Fruit fly (Drosophila melanogaster) whole organism, wandering third instar larva: Measurements from ENCODE around the gene COX6B.

Source experiments
- CG32264 ChIP-seq: fragments of 200-800 bp; sonication (Bioruptor generic); optimal IDR thresholded peaks from 2 replicates; lab custom pipeline; 2016; ENCODE audit warnings: missing biosample characterization, missing genetic modification characterization
- CG9705 ChIP-seq: fragments of 200-800 bp; sonication (Bioruptor generic); optimal IDR thresholded peaks from 2 replicates; lab custom pipeline; 2018; ENCODE audit warnings: missing biosample characterization, mild to moderate bottlenecking, missing genetic modification characterization
- CrebA ChIP-seq: fragments of 200-800 bp; sonication (Bioruptor generic); optimal IDR thresholded peaks from 2 replicates; lab custom pipeline; 2016; ENCODE audit warnings: missing biosample characterization, mild to moderate bottlenecking, missing genetic modification characterization, borderline replicate concordance
- Dfd ChIP-seq: fragments of >200 bp; optimal IDR thresholded peaks from 2 replicates; lab custom pipeline; 2017; ENCODE audit warnings: missing biosample characterization, missing genetic modification characterization
- Dif ChIP-seq: fragments of 200-275, 200-300 bp; sonication (Bioruptor generic); optimal IDR thresholded peaks from 2 replicates; lab custom pipeline; 2018; ENCODE audit warnings: missing biosample characterization, missing genetic modification characterization; ENCODE audit not compliant: partially characterized antibody
- Hnf4 ChIP-seq: fragments of 200-800 bp; sonication (Bioruptor generic); optimal IDR thresholded peaks from 2 replicates; lab custom pipeline; 2016; ENCODE audit warnings: missing biosample characterization, mild to moderate bottlenecking, missing genetic modification characterization
- Hr78 ChIP-seq: fragments of >200 bp; optimal IDR thresholded peaks from 2 replicates; lab custom pipeline; 2017; ENCODE audit warnings: missing biosample characterization, missing genetic modification characterization
- Hr83 ChIP-seq: fragments of 200-300 bp; sonication (Bioruptor generic); optimal IDR thresholded peaks from 2 replicates; lab custom pipeline; 2016; ENCODE audit warnings: missing biosample characterization, mild to moderate bottlenecking, missing genetic modification characterization, moderate library complexity; ENCODE audit not compliant: poor library complexity, severe bottlenecking
- Jra ChIP-seq: sonication (Bioruptor generic); optimal IDR thresholded peaks from 2 replicates; lab custom pipeline; 2016; ENCODE audit warnings: missing biosample characterization, missing genetic modification characterization
- Mio ChIP-seq: sonication (Bioruptor generic); optimal IDR thresholded peaks from 2 replicates; lab custom pipeline; 2016; ENCODE audit warnings: missing biosample characterization, missing genetic modification characterization
- Myc ChIP-seq: fragments of >200 bp; optimal IDR thresholded peaks from 2 replicates; lab custom pipeline; 2017
- N ChIP-seq: fragments of >200 bp; optimal IDR thresholded peaks from 2 replicates; lab custom pipeline; 2018; ENCODE audit warnings: missing biosample characterization, missing external identifiers, missing genetic modification characterization
- OdsH ChIP-seq: fragments of 200-800 bp; sonication (Bioruptor generic); optimal IDR thresholded peaks from 2 replicates; lab custom pipeline; 2016; ENCODE audit warnings: missing biosample characterization, mild to moderate bottlenecking, missing genetic modification characterization
- Rel ChIP-seq, 2 experiments: fragments of 200-800 bp; sonication (Bioruptor generic) in 1 of 2; optimal IDR thresholded peaks; 2 replicates in 1 of 2; 3 replicates in 1 of 2; lab custom pipeline; 2016 to 2019; ENCODE audit warnings: mild to moderate bottlenecking in 2 of 2, missing biosample characterization in 2 of 2, missing genetic modification characterization in 2 of 2, moderate library complexity in 1 of 2
- br ChIP-seq: fragments of 200-800 bp; sonication (Bioruptor generic); optimal IDR thresholded peaks from 2 replicates; lab custom pipeline; 2016; ENCODE audit warnings: missing biosample characterization, missing genetic modification characterization
- brk ChIP-seq: fragments of 200-800 bp; sonication (Bioruptor generic); optimal IDR thresholded peaks from 2 replicates; lab custom pipeline; 2016; ENCODE audit warnings: missing biosample characterization, mild to moderate bottlenecking, missing genetic modification characterization
- dl ChIP-seq, 2 experiments: fragments of 175-275, 200-275 bp in 1 of 2; fragments of 200-275 bp in 1 of 2; sonication (Bioruptor generic); optimal IDR thresholded peaks; lab custom pipeline; 2018; ENCODE audit warnings: mild to moderate bottlenecking in 2 of 2, missing biosample characterization in 2 of 2, missing genetic modification characterization in 2 of 2, moderate library complexity in 2 of 2; ENCODE audit not compliant: partially characterized antibody in 2 of 2, insufficient read depth in 1 of 2
- dmrt93B ChIP-seq: fragments of 200-800 bp; sonication (Bioruptor generic); optimal IDR thresholded peaks from 2 replicates; lab custom pipeline; 2018; ENCODE audit warnings: missing biosample characterization, mild to moderate bottlenecking, missing genetic modification characterization
- dsf ChIP-seq: sonication (Bioruptor generic); optimal IDR thresholded peaks from 2 replicates; lab custom pipeline; 2016; ENCODE audit warnings: missing biosample characterization, missing genetic modification characterization, borderline replicate concordance
- ey ChIP-seq: fragments of 200-800 bp; sonication (Bioruptor generic); optimal IDR thresholded peaks from 2 replicates; lab custom pipeline; 2016; ENCODE audit warnings: missing biosample characterization, missing genetic modification characterization
- foxo ChIP-seq, 2 experiments: fragments of 200-800 bp; sonication (Bioruptor generic); optimal IDR thresholded peaks; 2 replicates in 1 of 2; 3 replicates in 1 of 2; lab custom pipeline; 2016 to 2017; ENCODE audit warnings: missing biosample characterization in 2 of 2, missing genetic modification characterization in 2 of 2
- h ChIP-seq: fragments of 200-800 bp; sonication (Bioruptor generic); optimal IDR thresholded peaks from 3 replicates; lab custom pipeline; 2016; ENCODE audit warnings: missing biosample characterization, mild to moderate bottlenecking, missing genetic modification characterization
- jim ChIP-seq: fragments of 175-275, 200-325 bp; sonication (Bioruptor generic); optimal IDR thresholded peaks from 2 replicates; lab custom pipeline; 2016; ENCODE audit warnings: missing biosample characterization, mild to moderate bottlenecking, missing genetic modification characterization
- lola ChIP-seq: fragments of >200 bp; optimal IDR thresholded peaks from 2 replicates; lab custom pipeline; 2017; ENCODE audit warnings: missing biosample characterization, missing genetic modification characterization
- pan ChIP-seq: fragments of >200 bp; optimal IDR thresholded peaks from 2 replicates; lab custom pipeline; 2017
- psq ChIP-seq: fragments of 200-800 bp; sonication (Bioruptor generic); optimal IDR thresholded peaks from 3 replicates; lab custom pipeline; 2017; ENCODE audit warnings: missing biosample characterization, mild to moderate bottlenecking, missing genetic modification characterization, moderate library complexity
- rgr ChIP-seq: fragments of 200-800 bp; sonication (Bioruptor generic); optimal IDR thresholded peaks from 3 replicates; lab custom pipeline; 2016; ENCODE audit warnings: missing biosample characterization, mild to moderate bottlenecking, missing genetic modification characterization
- tai ChIP-seq: sonication (Bioruptor generic); optimal IDR thresholded peaks from 2 replicates; lab custom pipeline; 2016; ENCODE audit warnings: missing biosample characterization, missing genetic modification characterization
- usp ChIP-seq: fragments of >200 bp; optimal IDR thresholded peaks from 2 replicates; lab custom pipeline; 2017; ENCODE audit warnings: missing biosample characterization, missing genetic modification characterization

COX6B gene

DNA sequence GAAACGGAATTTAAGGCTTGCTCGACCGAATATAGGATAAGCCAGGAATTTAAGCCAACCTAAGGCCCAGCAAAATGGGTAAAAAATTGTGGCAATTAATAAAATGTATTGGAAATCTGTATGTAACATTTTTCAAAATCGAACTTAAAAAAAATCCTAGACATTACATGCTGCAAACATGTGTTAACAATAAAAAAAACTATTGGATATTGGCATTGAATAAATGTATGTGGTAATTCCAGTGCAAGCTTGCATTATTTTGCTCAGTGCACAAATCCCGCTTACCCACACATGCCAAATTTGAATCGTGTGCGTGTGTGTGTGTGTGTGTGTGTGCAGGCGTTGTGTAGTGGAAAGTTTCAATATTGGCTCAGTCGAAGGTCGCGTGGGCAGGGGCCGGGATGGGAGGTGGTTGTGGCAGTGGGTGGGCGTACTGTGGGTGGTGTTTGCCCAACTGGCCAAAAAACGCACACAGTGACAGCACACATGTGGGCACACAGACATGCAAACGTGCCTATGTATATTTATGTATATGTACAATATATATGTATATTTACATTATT, 19.4 kb upstream of the COX6B start (continued):
- peak in 1 of 2 experiments; percentile 24 for TF ChIP-seq foxo (GFP tag; optimal IDR thresholded peaks at IDR 0.05; lab: Kevin White, UChicago)
- no peak for TF ChIP-seq Dfd (GFP tag; lab: Kevin White, UChicago)
- TF ChIP-seq CG32264 (GFP tag; lab: Kevin White, UChicago): no peak
- TF ChIP-seq CrebA: no peak
- peak; percentile 1 for TF ChIP-seq rgr

DNA sequence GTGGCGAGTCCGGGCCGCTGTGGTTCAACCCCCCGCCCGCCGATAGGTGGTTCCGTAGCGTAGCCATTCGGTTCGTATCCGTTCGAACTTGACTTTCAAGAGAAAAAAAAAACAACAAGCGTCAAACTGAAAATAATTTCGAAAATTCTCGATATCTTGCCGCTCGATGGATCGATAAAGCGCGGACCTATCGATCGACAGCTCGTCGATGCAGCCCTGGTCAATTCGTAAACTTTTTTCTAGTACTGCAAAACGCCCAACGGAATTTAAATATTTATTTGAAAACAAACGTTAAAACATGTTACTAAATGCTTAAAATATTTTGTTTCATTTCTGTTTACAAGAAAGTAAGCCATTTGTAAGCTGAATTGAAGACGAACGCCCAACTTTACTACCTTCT, 18.0 kb upstream of the COX6B start:
- TF ChIP-seq foxo (GFP tag; optimal IDR thresholded peaks at IDR 0.05; lab: Kevin White, UChicago) (peak in 1 of 2 experiments; percentile 18), usp (GFP tag; lab: Kevin White, UChicago) (no peak), Hr83 (peak; percentile 6), dsf (GFP tag; lab: Kevin White, UChicago) (no peak), CrebA (no peak), lola (no peak), Dfd (GFP tag; lab: Kevin White, UChicago) (no peak)

DNA sequence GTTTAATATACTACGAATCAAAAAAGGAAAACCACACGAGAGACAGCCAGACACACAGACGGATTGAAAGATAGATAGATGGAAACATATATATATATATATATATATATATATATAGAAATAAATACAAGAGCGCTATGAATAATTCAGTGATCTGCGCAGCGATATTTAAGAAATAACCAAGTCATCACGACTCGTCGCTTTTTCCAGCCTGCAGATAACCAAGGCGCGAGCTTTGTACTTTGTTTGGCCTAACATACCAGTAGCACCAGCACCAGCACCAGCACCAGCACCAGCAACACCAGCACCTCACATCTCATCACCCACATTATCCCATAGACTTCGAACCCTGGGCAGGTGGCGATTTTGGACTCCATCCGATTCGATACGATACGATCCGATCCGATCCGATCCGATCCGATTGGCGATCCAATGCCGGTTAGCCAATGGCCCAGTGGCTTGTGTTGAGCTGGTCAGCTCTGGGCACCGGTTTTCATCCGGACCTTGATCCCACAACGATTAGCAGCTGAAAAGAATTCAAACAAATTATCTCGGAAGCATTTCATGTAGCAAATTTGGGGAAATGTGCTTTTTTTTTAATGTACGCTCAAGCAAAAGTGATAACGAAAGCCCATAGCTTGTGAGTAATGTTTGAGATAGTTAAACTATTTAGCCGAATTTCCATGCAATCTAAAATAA, 10.7 kb upstream of the COX6B start:
- TF ChIP-seq CG9705 (no peak), Hr78 (GFP tag; lab: Kevin White, UChicago) (no peak), Hnf4 (GFP tag; lab: Kevin White, UChicago) (peak; percentile 63), Rel (GFP tag; optimal IDR thresholded peaks at IDR 0.05; lab: Kevin White, UChicago) (no peak), Rel (tag; optimal IDR thresholded peaks at IDR 0.05; lab: Kevin White, UChicago) (peak; percentile 15), lola (no peak), foxo (GFP tag; optimal IDR thresholded peaks at IDR 0.05; lab: Kevin White, UChicago) (no peak), psq (GFP tag; lab: Kevin White, UChicago) (no peak), Mio (GFP tag; lab: Kevin White, UChicago) (no peak), dl (GFP tag; optimal IDR thresholded peaks at IDR 0.05; lab: Kevin White, UChicago; ENCODE audit: insufficient read depth in 1 of 2, partially characterized antibody in 2 of 2) (no peak), CrebA (no peak), ey (GFP tag; lab: Kevin White, UChicago) (no peak), br (GFP tag; lab: Kevin White, UChicago) (no peak), Dif (GFP tag; lab: Kevin White, UChicago) (no peak), N (GFP tag; lab: Kevin White, UChicago) (no peak)

dm6 chrX:19754152-19754579, 10.0 kb upstream of the COX6B start:
- TF ChIP-seq h (GFP tag; lab: Kevin White, UChicago): peak; percentile 14
- TF ChIP-seq dl (GFP tag; optimal IDR thresholded peaks at IDR 0.05; lab: Kevin White, UChicago; ENCODE audit: insufficient read depth in 1 of 2, partially characterized antibody in 2 of 2): peak in 1 of 2 experiments; percentile 44
- TF ChIP-seq tai (GFP tag; lab: Kevin White, UChicago): no peak
- TF ChIP-seq pan: no peak
- no peak for TF ChIP-seq Myc (lab: Kevin White, UChicago)
- no peak for TF ChIP-seq jim (GFP tag; lab: Kevin White, UChicago)
- TF ChIP-seq Hr83: peak; percentile 38
- peak; percentile 63 for TF ChIP-seq Dif (GFP tag; lab: Kevin White, UChicago)

DNA sequence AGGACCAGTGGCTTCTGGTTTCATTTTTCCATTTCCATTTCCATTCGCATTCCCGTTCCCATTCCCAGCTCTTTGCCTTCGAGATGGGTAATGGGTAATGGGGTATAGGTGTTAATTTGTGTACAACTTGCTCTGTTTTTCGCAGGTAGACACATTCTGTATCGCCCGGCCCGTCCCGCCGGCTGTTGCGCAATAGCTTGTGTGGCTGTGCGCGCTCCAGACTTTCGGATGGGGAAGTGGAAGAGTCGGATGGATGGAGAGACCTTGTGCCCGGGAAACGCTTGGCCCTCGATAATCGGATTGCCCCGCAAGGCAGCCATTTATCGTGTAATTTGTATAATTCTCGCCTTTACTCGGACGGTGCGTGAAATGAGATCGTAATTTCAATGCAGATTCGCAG, 9.6 kb upstream of the COX6B start:
- no peak for TF ChIP-seq dmrt93B (GFP tag; lab: Kevin White, UChicago)
- TF ChIP-seq h (GFP tag; lab: Kevin White, UChicago): no peak
- TF ChIP-seq N (GFP tag; lab: Kevin White, UChicago): no peak
- TF ChIP-seq Dfd (GFP tag; lab: Kevin White, UChicago): no peak
- TF ChIP-seq Hr78 (GFP tag; lab: Kevin White, UChicago): no peak
- TF ChIP-seq usp (GFP tag; lab: Kevin White, UChicago): no peak
- TF ChIP-seq Jra: no peak
- TF ChIP-seq Hr83: no peak
- TF ChIP-seq Mio (GFP tag; lab: Kevin White, UChicago): no peak
- no peak for TF ChIP-seq foxo (GFP tag; optimal IDR thresholded peaks at IDR 0.05; lab: Kevin White, UChicago)
- no peak for TF ChIP-seq dl (GFP tag; optimal IDR thresholded peaks at IDR 0.05; lab: Kevin White, UChicago; ENCODE audit: insufficient read depth in 1 of 2, partially characterized antibody in 2 of 2)
- no peak for TF ChIP-seq brk
- no peak for TF ChIP-seq Hnf4 (GFP tag; lab: Kevin White, UChicago)
- no peak for TF ChIP-seq ey (GFP tag; lab: Kevin White, UChicago)
- TF ChIP-seq pan: no peak
- TF ChIP-seq OdsH (GFP tag; lab: Kevin White, UChicago): no peak
